Worm (Caenorhabditis elegans) whole organism, mixed stage, embryonic: Measurements from ENCODE around the gene gnrr-6.

Experiments
- M03D4.4 ChIP-seq: sonication (generic microtip); optimal IDR thresholded peaks from 2 replicates; lab custom pipeline; 2017; ENCODE audit warnings: mild to moderate bottlenecking, missing genetic modification characterization, missing compliant biosample characterization
- bed-3 ChIP-seq: fragments of 200-800 bp; sonication (Bioruptor generic); optimal IDR thresholded peaks from 3 replicates; lab custom pipeline; 2018; ENCODE audit warnings: mild to moderate bottlenecking, missing genetic modification characterization, moderate library complexity, missing compliant biosample characterization
- ceh-39 ChIP-seq: fragments of 150-350 bp; optimal IDR thresholded peaks from 2 replicates; lab custom pipeline; 2014; ENCODE audit warnings: missing biosample characterization, missing genetic modification characterization
- ceh-43 ChIP-seq: fragments of 200-800 bp; sonication (Bioruptor generic); optimal IDR thresholded peaks from 2 replicates; lab custom pipeline; 2018; ENCODE audit warnings: mild to moderate bottlenecking, missing genetic modification characterization, moderate library complexity, missing compliant biosample characterization
- ceh-83 ChIP-seq: fragments of 200-800 bp; sonication (Bioruptor generic); optimal IDR thresholded peaks from 2 replicates; lab custom pipeline; 2018; ENCODE audit warnings: mild to moderate bottlenecking, missing genetic modification characterization, missing compliant biosample characterization
- ces-1 ChIP-seq: fragments of 150-350 bp; optimal IDR thresholded peaks from 2 replicates; lab custom pipeline; 2014; ENCODE audit warnings: missing biosample characterization, missing genetic modification reagents, missing genetic modification characterization
- cnd-1 ChIP-seq: fragments of 200-800 bp; sonication (Bioruptor generic); optimal IDR thresholded peaks from 2 replicates; lab custom pipeline; 2018; ENCODE audit warnings: mild to moderate bottlenecking, missing genetic modification characterization, missing compliant biosample characterization
- drap-1 ChIP-seq: fragments of 200-800 bp; sonication (Bioruptor generic); optimal IDR thresholded peaks from 3 replicates; lab custom pipeline; 2018; ENCODE audit warnings: mild to moderate bottlenecking, missing genetic modification characterization, missing compliant biosample characterization
- flh-1 ChIP-seq: fragments of 200-800 bp; sonication (Bioruptor generic); optimal IDR thresholded peaks from 2 replicates; lab custom pipeline; 2018; ENCODE audit warnings: mild to moderate bottlenecking, missing genetic modification characterization, moderate library complexity, missing compliant biosample characterization
- ham-2 ChIP-seq: fragments of 200-800 bp; sonication (Bioruptor generic); optimal IDR thresholded peaks from 2 replicates; lab custom pipeline; 2018; ENCODE audit warnings: mild to moderate bottlenecking, missing genetic modification characterization, missing compliant biosample characterization
- hlh-1 ChIP-seq: fragments of 150-350 bp; optimal IDR thresholded peaks from 2 replicates; lab custom pipeline; 2014; ENCODE audit warnings: missing biosample characterization, missing genetic modification reagents, missing genetic modification characterization
- lin-13 ChIP-seq: fragments of 150-350 bp; optimal IDR thresholded peaks from 2 replicates; lab custom pipeline; 2014; ENCODE audit warnings: missing biosample characterization, missing genetic modification characterization
- lin-32 ChIP-seq: fragments of 200-800 bp; sonication (Bioruptor generic); optimal IDR thresholded peaks from 2 replicates; lab custom pipeline; 2018; ENCODE audit warnings: mild to moderate bottlenecking, missing genetic modification characterization, missing compliant biosample characterization
- lsy-2 ChIP-seq: fragments of 150-350 bp; optimal IDR thresholded peaks from 2 replicates; lab custom pipeline; 2014; ENCODE audit warnings: missing biosample characterization, missing genetic modification characterization
- mab-5 ChIP-seq: fragments of 150-350 bp; optimal IDR thresholded peaks from 2 replicates; lab custom pipeline; 2014; ENCODE audit warnings: missing biosample characterization, missing genetic modification characterization
- mep-1 ChIP-seq: fragments of 150-350 bp; optimal IDR thresholded peaks from 2 replicates; lab custom pipeline; 2017; ENCODE audit warnings: missing biosample characterization, missing genetic modification reagents, missing genetic modification characterization, inconsistent platforms
- mls-2 ChIP-seq: sonication (generic microtip); optimal IDR thresholded peaks from 2 replicates; lab custom pipeline; 2016; ENCODE audit warnings: mild to moderate bottlenecking, missing genetic modification characterization, moderate library complexity, missing compliant biosample characterization
- nhr-12 ChIP-seq: fragments of 150-350 bp; optimal IDR thresholded peaks from 2 replicates; lab custom pipeline; 2014; ENCODE audit warnings: missing biosample characterization, missing genetic modification characterization
- nhr-2 ChIP-seq: fragments of 150-350 bp; optimal IDR thresholded peaks from 2 replicates; lab custom pipeline; 2014; ENCODE audit warnings: missing biosample characterization, missing genetic modification characterization
- nhr-237 ChIP-seq: fragments of 150-350 bp; optimal IDR thresholded peaks from 2 replicates; lab custom pipeline; 2014; ENCODE audit warnings: missing biosample characterization, missing genetic modification characterization
- nhr-28 ChIP-seq: fragments of 150-350 bp; optimal IDR thresholded peaks from 2 replicates; lab custom pipeline; 2014; ENCODE audit warnings: missing biosample characterization, missing genetic modification characterization
- nhr-76 ChIP-seq: sonication (generic microtip); optimal IDR thresholded peaks from 2 replicates; lab custom pipeline; 2017; ENCODE audit warnings: missing biosample characterization, missing genetic modification characterization
- pha-4 ChIP-seq: fragments of 150-350 bp; optimal IDR thresholded peaks from 2 replicates; lab custom pipeline; 2018; ENCODE audit warnings: missing biosample characterization, missing genetic modification reagents, missing genetic modification characterization
- sem-2 ChIP-seq: fragments of 200-800 bp; sonication (Bioruptor generic); optimal IDR thresholded peaks from 2 replicates; lab custom pipeline; 2018; ENCODE audit warnings: mild to moderate bottlenecking, missing genetic modification characterization, missing compliant biosample characterization
- snpc-4 ChIP-seq: fragments of 150-350 bp; optimal IDR thresholded peaks from 2 replicates; lab custom pipeline; 2014; ENCODE audit warnings: missing biosample characterization, missing genetic modification characterization
- sptf-1 ChIP-seq: sonication (generic microtip); optimal IDR thresholded peaks from 2 replicates; lab custom pipeline; 2017; ENCODE audit warnings: mild to moderate bottlenecking, missing genetic modification characterization, moderate library complexity, missing compliant biosample characterization
- unc-120 ChIP-seq: sonication (generic microtip); optimal IDR thresholded peaks from 2 replicates; lab custom pipeline; 2017; ENCODE audit warnings: missing genetic modification characterization, missing compliant biosample characterization; ENCODE audit not compliant: poor library complexity, severe bottlenecking
- unc-39 ChIP-seq: fragments of 150-350 bp; optimal IDR thresholded peaks from 2 replicates; lab custom pipeline; 2014; ENCODE audit warnings: missing biosample characterization, missing genetic modification characterization
- unc-62 ChIP-seq: fragments of 150-350 bp; optimal IDR thresholded peaks from 2 replicates; lab custom pipeline; 2014; ENCODE audit warnings: missing biosample characterization, missing genetic modification reagents, missing genetic modification characterization
- zip-8 ChIP-seq: fragments of 150-350 bp; optimal IDR thresholded peaks from 2 replicates; lab custom pipeline; 2014; ENCODE audit warnings: missing biosample characterization, missing genetic modification characterization
- ztf-11 ChIP-seq: fragments of 150-350 bp; optimal IDR thresholded peaks from 2 replicates; lab custom pipeline; 2014; ENCODE audit warnings: missing biosample characterization, missing genetic modification characterization

The gnrr-6 gene

ce11 chrX:11210417-11210816 lies 31.7 kb downstream of the gnrr-6 start:
- TF ChIP-seq unc-120 (tag; lab: Kevin White, UChicago) = no peak
- no peak for TF ChIP-seq nhr-28
- peak; percentile 6 for TF ChIP-seq sem-2 (GFP tag; lab: Kevin White, UChicago)
- no peak for TF ChIP-seq M03D4.4 (tag; lab: Kevin White, UChicago)
- peak; percentile 46 for TF ChIP-seq ztf-11 (tag; lab: Kevin White, UChicago)
- TF ChIP-seq snpc-4 (tag; lab: Kevin White, UChicago) = no peak
- peak; percentile 65 for TF ChIP-seq lin-32 (GFP tag; lab: Kevin White, UChicago)
- TF ChIP-seq mab-5 (tag; lab: Kevin White, UChicago) = no peak
- no peak for TF ChIP-seq nhr-76 (tag; lab: Kevin White, UChicago)
- TF ChIP-seq hlh-1 (tag; lab: Kevin White, UChicago) = peak; percentile 60
- no peak for TF ChIP-seq nhr-12 (tag; lab: Kevin White, UChicago)
- TF ChIP-seq cnd-1 (tag; lab: Kevin White, UChicago) = peak; percentile 78
- TF ChIP-seq sptf-1 (tag; lab: Kevin White, UChicago) = no peak

- TF ChIP-seq cnd-1 (tag; lab: Kevin White, UChicago) = peak; percentile 76
- peak; percentile 44 for TF ChIP-seq lin-32 (GFP tag; lab: Kevin White, UChicago)
- TF ChIP-seq nhr-2 (tag; lab: Kevin White, UChicago) = peak; percentile 82
- TF ChIP-seq mls-2 = no peak
- TF ChIP-seq nhr-12 (tag; lab: Kevin White, UChicago) = no peak
- no peak for TF ChIP-seq pha-4 (tag; lab: Kevin White, UChicago)
- TF ChIP-seq unc-62 (GFP tag; lab: Kevin White, UChicago) = no peak
- TF ChIP-seq ztf-11 (tag; lab: Kevin White, UChicago) = no peak
- TF ChIP-seq ceh-39 = no peak
- no peak for TF ChIP-seq mep-1 (tag; lab: Kevin White, UChicago)
- peak; percentile 71 for TF ChIP-seq ces-1 (GFP tag; lab: Kevin White, UChicago)
- TF ChIP-seq hlh-1 (tag; lab: Kevin White, UChicago) = no peak
- TF ChIP-seq bed-3 = no peak
- TF ChIP-seq nhr-76 (tag; lab: Kevin White, UChicago) = no peak
- no peak for TF ChIP-seq lin-13 (tag; lab: Kevin White, UChicago)
- TF ChIP-seq zip-8 (tag; lab: Kevin White, UChicago) = no peak
- TF ChIP-seq drap-1 (GFP tag; lab: Kevin White, UChicago) = no peak
- no peak for TF ChIP-seq nhr-28
- peak; percentile 37 for TF ChIP-seq ceh-43
- no peak for TF ChIP-seq unc-120 (tag; lab: Kevin White, UChicago)
- TF ChIP-seq, all 35 proteins: peak for 5
Observed at ce11 chrX:11211360-11211759, 32.7 kb downstream of the gnrr-6 start.

DNA sequence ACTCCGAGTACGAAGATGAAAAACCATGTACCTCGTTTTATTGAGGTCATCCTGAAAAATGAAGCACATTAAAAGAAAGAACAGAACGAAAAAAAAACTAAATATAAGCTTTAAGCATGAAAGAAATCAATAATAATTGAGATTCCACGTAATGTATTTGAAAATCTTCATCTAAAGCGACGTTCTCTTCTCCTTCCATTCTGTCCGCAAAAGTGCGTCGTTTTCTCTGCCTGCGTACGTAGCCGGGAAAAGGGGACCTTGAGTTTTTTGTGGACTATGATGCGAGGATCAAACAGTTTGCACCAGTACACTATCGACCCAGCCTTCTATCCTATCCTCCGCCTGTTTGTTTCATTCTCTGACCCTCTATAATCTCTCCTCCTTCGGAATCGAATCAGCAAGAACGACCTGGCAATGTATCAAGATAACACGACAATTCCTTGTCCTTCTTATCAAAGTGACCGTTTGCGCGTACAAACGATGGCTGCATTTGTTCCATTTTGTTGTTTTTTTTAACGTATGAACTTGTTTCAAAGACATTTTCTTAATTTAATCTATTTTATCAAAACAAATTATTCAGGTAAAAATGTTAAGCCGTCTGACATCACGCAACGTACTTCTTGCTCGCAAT lies 36.8 kb downstream of the gnrr-6 start, which contains the start of the genes C34F6.7 and idh-2:
C34F6.7 (minus strand) TSS at position 51 of the 631 bp plus-strand sequence.
idh-2 (plus strand) TSS at position 581 of the 631 bp plus-strand sequence.
- TF ChIP-seq bed-3 = no peak
- peak; percentile 27 for TF ChIP-seq mep-1 (tag; lab: Kevin White, UChicago)
- TF ChIP-seq ham-2 (GFP tag; lab: Kevin White, UChicago) = peak; percentile 70
- peak; percentile 10 for TF ChIP-seq hlh-1 (tag; lab: Kevin White, UChicago)
- TF ChIP-seq mls-2 = no peak
- no peak for TF ChIP-seq unc-39 (tag; lab: Kevin White, UChicago)
- no peak for TF ChIP-seq unc-62 (GFP tag; lab: Kevin White, UChicago)
- peak; percentile 38 for TF ChIP-seq nhr-2 (tag; lab: Kevin White, UChicago)
- no peak for TF ChIP-seq lin-13 (tag; lab: Kevin White, UChicago)

ce11 chrX:11222597-11223218 lies 44.0 kb downstream of the gnrr-6 start, which contains the start of gene C34F6.9:
C34F6.9 (minus strand) TSS chrX:11222647.
- TF ChIP-seq ceh-39 (no peak), ceh-43 (no peak), zip-8 (tag; lab: Kevin White, UChicago) (no peak), M03D4.4 (tag; lab: Kevin White, UChicago) (no peak), lin-13 (tag; lab: Kevin White, UChicago) (no peak), mls-2 (no peak), ceh-83 (GFP tag; lab: Kevin White, UChicago) (no peak), ham-2 (GFP tag; lab: Kevin White, UChicago) (no peak), lsy-2 (tag; lab: Kevin White, UChicago) (no peak), pha-4 (tag; lab: Kevin White, UChicago) (no peak), sptf-1 (tag; lab: Kevin White, UChicago) (no peak), bed-3 (no peak), flh-1 (no peak), nhr-237 (tag; lab: Kevin White, UChicago) (no peak), unc-39 (tag; lab: Kevin White, UChicago) (no peak), nhr-2 (tag; lab: Kevin White, UChicago) (no peak), ces-1 (GFP tag; lab: Kevin White, UChicago) (no peak), sem-2 (GFP tag; lab: Kevin White, UChicago) (no peak)
